Fruit fly (Drosophila melanogaster) whole organism: Measurements from ENCODE around the gene TfIIFalpha.

Experiments
- CG8478 ChIP-seq: fragments of >200 bp; optimal IDR thresholded peaks from 2 replicates; lab custom pipeline; 2018; ENCODE audit warnings: inconsistent platforms
- EcR ChIP-seq, 2 experiments: fragments of >200 bp; optimal IDR thresholded peaks; 2 replicates each; lab custom pipeline; 2017; ENCODE audit warnings: missing biosample characterization in 2 of 2, missing genetic modification characterization in 2 of 2, missing genetic modification reagents in 2 of 2
- pan ChIP-seq: fragments of >200 bp; optimal IDR thresholded peaks from 2 replicates; lab custom pipeline; 2017
- psq ChIP-seq: fragments of >200 bp; optimal IDR thresholded peaks from 2 replicates; lab custom pipeline; 2017
- usp ChIP-seq: fragments of >200 bp; optimal IDR thresholded peaks from 2 replicates; lab custom pipeline; 2017; ENCODE audit warnings: missing biosample characterization, missing genetic modification characterization, mixed read lengths

dm6 chr3R:6428935-6429334 is 48.7 kb downstream of the TfIIFalpha start:
- TF ChIP-seq psq (lab: Kevin White, UChicago) (no peak), usp (GFP tag; lab: Kevin White, UChicago) (no peak), EcR (GFP tag; optimal IDR thresholded peaks at IDR 0.05; lab: Kevin White, UChicago) (no peak), CG8478 (lab: Kevin White, UChicago) (no peak), pan (lab: Kevin White, UChicago) (no peak)
